Fruit fly (Drosophila melanogaster): ENCODE data around the gene Ms.

DNA sequence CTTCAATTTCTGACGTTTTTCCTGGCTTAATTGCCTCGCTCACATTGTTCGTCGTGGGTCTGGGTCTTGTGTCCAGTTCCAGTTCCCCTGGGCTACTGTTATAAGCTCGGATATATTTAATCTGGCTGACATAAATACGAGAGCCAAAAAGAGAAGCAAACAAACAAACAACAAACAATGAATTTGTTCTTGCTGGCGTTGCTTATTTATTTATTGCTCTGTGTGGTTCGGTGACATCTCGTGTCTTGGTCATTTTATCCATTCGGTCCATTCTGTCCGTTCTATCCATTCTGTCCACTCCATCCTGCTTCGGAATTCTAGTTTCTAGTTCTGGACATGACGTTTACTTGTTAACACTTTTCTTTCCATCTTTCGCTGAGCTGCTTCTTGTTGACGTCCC lies 43.6 kb downstream of the Ms start, which contains the start of gene CG17780:
- no peak for TF ChIP-seq CG8159 (tag; optimal IDR thresholded peaks at IDR 0.05)
- TF ChIP-seq CG14655 (GFP tag; optimal IDR thresholded peaks at IDR 0.05) = no peak
- no peak for TF ChIP-seq CG4496 (GFP tag; IDR thresholded peaks at IDR 0.05)
- TF ChIP-seq CG10348 (GFP tag; IDR thresholded peaks at IDR 0.05) = no peak
- TF ChIP-seq gl (tag; optimal IDR thresholded peaks at IDR 0.05) = no peak
- no peak for TF ChIP-seq rn (GFP tag; IDR thresholded peaks at IDR 0.05)
- TF ChIP-seq CG15710 (tag; optimal IDR thresholded peaks at IDR 0.05) = no peak
- no peak for TF ChIP-seq CG34367 (tag; optimal IDR thresholded peaks at IDR 0.05)
- TF ChIP-seq CG32121 (GFP tag; IDR thresholded peaks at IDR 0.05) = no peak
- no peak for TF ChIP-seq CG13204 (GFP tag; optimal IDR thresholded peaks at IDR 0.05)
- no peak for TF ChIP-seq Ets98B (GFP tag; IDR thresholded peaks at IDR 0.05)
- no peak for TF ChIP-seq CG9948 (tag; optimal IDR thresholded peaks at IDR 0.05)
